Fruit fly (Drosophila melanogaster) whole organism, prepupa: Measurements from ENCODE around the gene Nhe3.

Experiments
- achi ChIP-seq: fragments of 200-800 bp; sonication (Bioruptor generic); optimal IDR thresholded peaks from 3 replicates; lab custom pipeline; 2016; ENCODE audit warnings: missing biosample characterization, missing genetic modification characterization
- svp ChIP-seq: fragments of 200-800 bp; sonication (Bioruptor generic); peaks from one replicate; lab custom pipeline; 2016; ENCODE audit warnings: missing biosample characterization, missing genetic modification characterization

Gene Nhe3

DNA sequence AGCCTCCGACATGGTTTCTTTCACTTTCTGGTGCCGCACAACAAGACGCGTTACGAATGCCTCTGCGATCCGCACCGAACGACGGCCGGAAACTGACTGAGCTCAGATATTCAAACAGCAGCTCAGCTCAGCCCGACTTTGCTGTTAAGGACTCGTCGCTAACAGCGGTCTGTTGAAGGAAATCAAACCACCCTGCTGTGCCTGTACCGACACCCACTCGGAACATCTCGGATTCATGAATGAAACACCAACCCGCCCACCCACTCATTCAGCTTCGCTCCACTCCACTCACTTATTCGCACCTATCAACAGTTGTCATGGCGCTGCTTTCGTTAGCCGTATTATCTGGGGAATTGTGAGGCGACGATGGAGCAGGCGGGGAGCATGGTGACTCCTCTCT, 51.9 kb downstream of the Nhe3 start, which contains the start of gene Oatp26F:
Oatp26F (minus strand) TSS at position 101 of the 400 bp plus-strand sequence.
- TF ChIP-seq achi (GFP tag; lab: Kevin White, UChicago) (no peak), svp (GFP tag; lab: Kevin White, UChicago) (peak; percentile 12)
